Worm (Caenorhabditis elegans) whole organism, early embryonic: ENCODE measurements around the gene C18H7.6.

ENCODE experiments used
- flt-1 ChIP-seq: fragments of 200-800 bp; sonication (Bioruptor generic); IDR thresholded peaks from 2 replicates; pipeline ENCODE4 v1.3.6; 2022; ENCODE audit warnings: missing genetic modification characterization, missing compliant biosample characterization
- tbx-11 ChIP-seq: fragments of 200-800 bp; sonication (Bioruptor generic); IDR thresholded peaks from 2 replicates; pipeline ENCODE4 v1.3.6; 2022; ENCODE audit warnings: missing genetic modification characterization, missing compliant biosample characterization

DNA sequence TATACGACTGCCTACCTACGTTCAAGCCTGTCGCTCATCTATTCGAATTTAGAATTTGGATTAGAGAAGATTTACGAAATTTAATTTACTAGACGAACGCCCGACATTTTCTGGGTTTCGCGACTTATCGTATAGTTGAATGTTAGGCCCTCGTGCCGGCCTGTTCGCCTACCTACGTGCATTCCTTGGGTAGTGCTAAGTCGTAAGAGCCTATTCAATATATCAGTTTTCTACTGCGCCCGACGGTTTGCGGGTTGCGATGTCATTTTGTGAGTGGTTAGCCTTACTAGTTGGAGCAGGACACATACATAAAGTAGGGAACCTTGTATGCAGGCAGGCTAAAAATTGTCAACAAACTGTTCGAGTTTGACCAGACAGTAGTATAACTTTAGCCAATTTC lies 30.7 kb upstream of the C18H7.6 start:
- TF ChIP-seq flt-1 (GFP tag; lab: Robert Waterston, UW), result no peak
- TF ChIP-seq tbx-11, result no peak
